Fruit fly (Drosophila melanogaster) whole organism, embryonic: Measurements from ENCODE around the gene CG42486.

Experiments
- Adf1 ChIP-seq: fragments of 200-800 bp; sonication (Bioruptor generic); IDR thresholded peaks from 2 replicates; pipeline ENCODE4 v1.3.6; 2022; ENCODE audit warnings: missing biosample characterization, missing genetic modification characterization
- Atf-2 ChIP-seq: fragments of 200-800 bp; sonication (Bioruptor generic); optimal IDR thresholded peaks from 2 replicates; lab custom pipeline; 2016; ENCODE audit warnings: missing biosample characterization, missing genetic modification characterization
- Bgb ChIP-seq: fragments of 200-800 bp; sonication (Bioruptor generic); IDR thresholded peaks from 2 replicates; pipeline ENCODE4 v1.3.6; 2022; ENCODE audit warnings: missing biosample characterization, missing genetic modification characterization; ENCODE audit not compliant: partially characterized antibody
- CG10147 ChIP-seq: fragments of 200-800 bp; sonication (Bioruptor generic); optimal IDR thresholded peaks from 2 replicates; lab custom pipeline; 2019; ENCODE audit warnings: missing biosample characterization, mild to moderate bottlenecking, missing genetic modification characterization, moderate library complexity
- CG10267 ChIP-seq: fragments of 200-800 bp; sonication (Bioruptor generic); optimal IDR thresholded peaks from 2 replicates; lab custom pipeline; 2018; ENCODE audit warnings: missing biosample characterization, mild to moderate bottlenecking, missing genetic modification characterization, moderate library complexity
- CG10431 ChIP-seq: fragments of 200-800 bp; sonication (Bioruptor generic); optimal IDR thresholded peaks from 3 replicates; lab custom pipeline; 2018; ENCODE audit warnings: missing biosample characterization, mild to moderate bottlenecking, missing genetic modification characterization
- CG10565 ChIP-seq: fragments of 200-800 bp; sonication (Bioruptor generic); optimal IDR thresholded peaks from 3 replicates; lab custom pipeline; 2016; ENCODE audit warnings: missing biosample characterization, mild to moderate bottlenecking, missing genetic modification characterization
- CG11093 ChIP-seq: fragments of 200-800 bp; sonication (Bioruptor generic); IDR thresholded peaks from 3 replicates; pipeline ENCODE4 v1.3.6; 2022; ENCODE audit warnings: missing biosample characterization, missing genetic modification characterization
- CG12155 ChIP-seq: fragments of 200-800 bp; sonication (Bioruptor generic); optimal IDR thresholded peaks from 3 replicates; lab custom pipeline; 2016; ENCODE audit warnings: missing biosample characterization, missing genetic modification characterization
- CG14965 ChIP-seq: fragments of 200-800 bp; sonication (Bioruptor generic); optimal IDR thresholded peaks from 2 replicates; lab custom pipeline; 2016; ENCODE audit warnings: missing biosample characterization, missing genetic modification characterization, borderline replicate concordance
- CG15514 ChIP-seq: fragments of 200-800 bp; sonication (Bioruptor generic); optimal IDR thresholded peaks from 3 replicates; lab custom pipeline; 2017; ENCODE audit warnings: missing biosample characterization, missing genetic modification characterization, mild to moderate bottlenecking, moderate library complexity, missing genetic modification reagents
- CG16863 ChIP-seq: fragments of 200-800 bp; sonication (Bioruptor generic); optimal IDR thresholded peaks from 3 replicates; lab custom pipeline; 2016; ENCODE audit warnings: missing biosample characterization, missing genetic modification characterization
- CG17802 ChIP-seq: fragments of 200-800 bp; sonication (Bioruptor generic); optimal IDR thresholded peaks from 2 replicates; lab custom pipeline; 2018; ENCODE audit warnings: missing biosample characterization, mild to moderate bottlenecking, missing genetic modification characterization, moderate library complexity
- CG1792 ChIP-seq: fragments of 200-800 bp; sonication (Bioruptor generic); optimal IDR thresholded peaks from 2 replicates; lab custom pipeline; 2016; ENCODE audit warnings: missing biosample characterization, missing genetic modification characterization
- CG32767 ChIP-seq: fragments of 200-800 bp; sonication (Bioruptor generic); IDR thresholded peaks from 2 replicates; pipeline ENCODE4 v1.3.6; 2022; ENCODE audit warnings: missing biosample characterization, missing genetic modification characterization
- CG34376 ChIP-seq: fragments of 200-800 bp; sonication (Bioruptor generic); optimal IDR thresholded peaks from 2 replicates; lab custom pipeline; 2018; ENCODE audit warnings: missing biosample characterization, mild to moderate bottlenecking, missing genetic modification characterization
- CG6765 ChIP-seq: fragments of 200-800 bp; sonication (Bioruptor generic); optimal IDR thresholded peaks from 3 replicates; lab custom pipeline; 2017; ENCODE audit warnings: missing biosample characterization, mild to moderate bottlenecking, missing genetic modification characterization
- CG8290 ChIP-seq, 3 experiments: fragments of 200-800 bp; sonication (Bioruptor generic); optimal IDR thresholded peaks; 2 replicates each; lab custom pipeline; 2016 to 2019; ENCODE audit warnings: missing biosample characterization in 3 of 3, missing genetic modification characterization in 3 of 3, mild to moderate bottlenecking in 2 of 3, moderate library complexity in 1 of 3
- CG8944 ChIP-seq: fragments of 200-800 bp; sonication (Bioruptor generic); optimal IDR thresholded peaks from 3 replicates; lab custom pipeline; 2016; ENCODE audit warnings: missing biosample characterization, missing genetic modification characterization
- CG9609 ChIP-seq: fragments of 200-800 bp; sonication (Bioruptor generic); optimal IDR thresholded peaks from 3 replicates; lab custom pipeline; 2016; ENCODE audit warnings: missing biosample characterization, missing genetic modification characterization
- D19A ChIP-seq: fragments of 200-800 bp; optimal IDR thresholded peaks from 3 replicates; lab custom pipeline; 2019; ENCODE audit warnings: missing biosample characterization, mild to moderate bottlenecking, missing genetic modification characterization, moderate library complexity
- Dip3 ChIP-seq: fragments of 200-800 bp; sonication (Bioruptor generic); optimal IDR thresholded peaks from 3 replicates; lab custom pipeline; 2016; ENCODE audit warnings: missing biosample characterization, missing genetic modification characterization
- Doc2 ChIP-seq: fragments of 200-800 bp; sonication (Bioruptor generic); IDR thresholded peaks from 2 replicates; pipeline ENCODE4 v1.3.6; 2022; ENCODE audit warnings: missing biosample characterization, missing genetic modification characterization
- Dref ChIP-seq: fragments of 200-800 bp; sonication (Bioruptor generic); IDR thresholded peaks from 2 replicates; pipeline ENCODE4 v1.3.6; 2022; ENCODE audit warnings: missing biosample characterization, missing genetic modification characterization
- Hmr ChIP-seq: fragments of 200-800 bp; sonication (Bioruptor generic); optimal IDR thresholded peaks from 3 replicates; lab custom pipeline; 2017; ENCODE audit warnings: mild to moderate bottlenecking, missing biosample characterization, missing genetic modification reagents, missing genetic modification characterization
- Mad ChIP-seq: fragments of 200-800 bp; sonication (Bioruptor generic); optimal IDR thresholded peaks from 2 replicates; lab custom pipeline; 2016; ENCODE audit warnings: missing biosample characterization, missing genetic modification characterization
- Meics ChIP-seq: fragments of 200-800 bp; sonication (Bioruptor generic); optimal IDR thresholded peaks from 2 replicates; lab custom pipeline; 2017; ENCODE audit warnings: missing biosample characterization, mild to moderate bottlenecking, missing genetic modification characterization
- Mes4 ChIP-seq: fragments of 200-800 bp; sonication (Bioruptor generic); optimal IDR thresholded peaks from 2 replicates; lab custom pipeline; 2016; ENCODE audit warnings: missing biosample characterization, missing genetic modification characterization
- Myb ChIP-seq: fragments of 200-800 bp; sonication (Bioruptor generic); optimal IDR thresholded peaks from 2 replicates; lab custom pipeline; 2016; ENCODE audit warnings: missing biosample characterization, missing genetic modification characterization
- Side ChIP-seq: fragments of 200-800 bp; sonication (Bioruptor generic); optimal IDR thresholded peaks from 2 replicates; lab custom pipeline; 2016; ENCODE audit warnings: missing biosample characterization, missing genetic modification characterization
- Sin3A ChIP-seq: fragments of >200 bp; optimal IDR thresholded peaks from 2 replicates; lab custom pipeline; 2018
- Xbp1 ChIP-seq: fragments of 200-800 bp; sonication (Bioruptor generic); optimal IDR thresholded peaks from 3 replicates; lab custom pipeline; 2016; ENCODE audit warnings: missing biosample characterization, mild to moderate bottlenecking, missing genetic modification characterization
- ato ChIP-seq: fragments of 200-800 bp; sonication (Bioruptor generic); IDR thresholded peaks from 2 replicates; pipeline ENCODE4 v1.3.6; 2022; ENCODE audit warnings: missing biosample characterization, missing genetic modification characterization; ENCODE audit not compliant: partially characterized antibody
- btn ChIP-seq: fragments of 200-800 bp; sonication (Bioruptor generic); optimal IDR thresholded peaks from 2 replicates; lab custom pipeline; 2016; ENCODE audit warnings: missing biosample characterization, missing genetic modification characterization
- crp ChIP-seq, 2 experiments: fragments of 200-800 bp; sonication (Bioruptor generic); optimal IDR thresholded peaks; 2 replicates in 1 of 2; 3 replicates in 1 of 2; lab custom pipeline; 2017; ENCODE audit warnings: missing biosample characterization in 2 of 2, missing genetic modification characterization in 2 of 2, mild to moderate bottlenecking in 1 of 2, moderate library complexity in 1 of 2
- cwo ChIP-seq: fragments of 200-800 bp; sonication (Bioruptor generic); optimal IDR thresholded peaks from 3 replicates; lab custom pipeline; 2017; ENCODE audit warnings: missing biosample characterization, missing genetic modification characterization, mild to moderate bottlenecking, moderate library complexity, missing genetic modification reagents
- ewg ChIP-seq: fragments of 200-800 bp; sonication (Bioruptor generic); optimal IDR thresholded peaks from 3 replicates; lab custom pipeline; 2017; ENCODE audit warnings: mild to moderate bottlenecking, missing biosample characterization, missing genetic modification reagents, missing genetic modification characterization
- grn ChIP-seq: fragments of 200-800 bp; sonication (Bioruptor generic); optimal IDR thresholded peaks from 3 replicates; lab custom pipeline; 2017; ENCODE audit warnings: missing biosample characterization, missing genetic modification characterization
- hkb ChIP-seq, 2 experiments: fragments of 200-800 bp in 1 of 2; fragments of >200 bp in 1 of 2; sonication (Bioruptor generic) in 1 of 2; IDR thresholded peaks in 1 of 2; optimal IDR thresholded peaks in 1 of 2; 2 replicates each; pipeline versions ENCODE4 v1.3.6 to Lab custom; 2017 to 2022; ENCODE audit warnings: missing biosample characterization in 1 of 2, missing genetic modification characterization in 1 of 2
- mld ChIP-seq: fragments of 200-800 bp; sonication (Bioruptor generic); IDR thresholded peaks from 3 replicates; pipeline ENCODE4 v1.3.6; 2022; ENCODE audit warnings: missing biosample characterization, missing genetic modification characterization; ENCODE audit not compliant: partially characterized antibody
- onecut ChIP-seq: fragments of 200-800 bp; sonication (Bioruptor generic); IDR thresholded peaks from 2 replicates; pipeline ENCODE4 v1.3.6; 2022; ENCODE audit warnings: missing biosample characterization, missing genetic modification characterization
- phol ChIP-seq: fragments of 200-800 bp; sonication (Bioruptor generic); optimal IDR thresholded peaks from 3 replicates; lab custom pipeline; 2018; ENCODE audit warnings: missing biosample characterization, mild to moderate bottlenecking, missing genetic modification characterization, moderate library complexity
- pita ChIP-seq: fragments of 200-800 bp; sonication (Bioruptor generic); optimal IDR thresholded peaks from 2 replicates; lab custom pipeline; 2017; ENCODE audit warnings: missing biosample characterization, mild to moderate bottlenecking, missing genetic modification characterization
- prd ChIP-seq, 3 experiments: fragments of >200 bp in 2 of 3; fragments of 200-800 bp in 1 of 3; sonication (Bioruptor generic) in 1 of 3; optimal IDR thresholded peaks in 2 of 3; IDR thresholded peaks in 1 of 3; 2 replicates in 2 of 3; 3 replicates in 1 of 3; pipeline versions ENCODE4 v1.3.6 to Lab custom; 2017 to 2022; ENCODE audit warnings: missing biosample characterization in 1 of 3, missing genetic modification characterization in 1 of 3
- sens ChIP-seq: fragments of 200-800 bp; sonication (Bioruptor generic); peaks from one replicate; lab custom pipeline; 2016; ENCODE audit warnings: missing biosample characterization, missing genetic modification characterization
- shn ChIP-seq: fragments of 200-800 bp; sonication (Bioruptor generic); optimal IDR thresholded peaks from 3 replicates; lab custom pipeline; 2016; ENCODE audit warnings: missing biosample characterization, missing genetic modification characterization
- sisA ChIP-seq: fragments of 200-800 bp; sonication (Bioruptor generic); IDR thresholded peaks from 2 replicates; pipeline ENCODE4 v1.3.6; 2022; ENCODE audit warnings: missing biosample characterization, missing genetic modification characterization
- sqz ChIP-seq: fragments of 200-800 bp; sonication (Bioruptor generic); optimal IDR thresholded peaks from 3 replicates; lab custom pipeline; 2018; ENCODE audit warnings: missing biosample characterization, mild to moderate bottlenecking, missing genetic modification characterization
- tup ChIP-seq: fragments of 200-800 bp; sonication (Bioruptor generic); optimal IDR thresholded peaks from 2 replicates; lab custom pipeline; 2016; ENCODE audit warnings: missing biosample characterization, mild to moderate bottlenecking, missing genetic modification characterization, moderate library complexity
- wdn ChIP-seq: fragments of 200-800 bp; sonication (Bioruptor generic); IDR thresholded peaks from 2 replicates; pipeline ENCODE4 v1.3.6; 2022; ENCODE audit warnings: missing biosample characterization, missing genetic modification characterization

The CG42486 gene

DNA sequence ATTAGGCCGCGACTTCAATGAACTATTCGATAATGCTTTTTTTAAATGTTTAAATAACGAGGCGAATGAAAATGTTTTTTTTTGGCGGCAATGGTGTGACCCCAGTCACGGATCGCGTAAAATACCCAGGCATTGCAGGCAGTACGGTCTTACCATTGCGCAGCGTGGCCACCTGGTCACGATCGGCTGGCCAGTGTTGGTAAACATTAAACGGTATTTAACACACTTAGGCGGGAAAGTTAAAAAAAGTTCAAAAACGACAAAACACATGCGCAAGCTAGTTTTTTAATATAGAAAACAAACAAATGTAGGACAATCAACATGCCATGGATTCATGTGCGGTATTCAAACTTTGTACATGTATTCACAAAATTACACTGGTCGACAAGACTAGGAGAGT is 13.7 kb upstream of the CG42486 start, which contains the start of gene esc (continued):
- TF ChIP-seq phol (tag; lab: Kevin White, UChicago) (peak; percentile 49), prd (optimal IDR thresholded peaks at IDR 0.05; lab: Kevin White, UChicago) (no peak), prd (GFP tag; IDR thresholded peaks at IDR 0.05; lab: Robert Waterston, UW) (peak; percentile 40; the same call in 1 of the 3 replicates), mld (no peak), sisA (GFP tag; lab: Robert Waterston, UW) (no peak), tup (GFP tag; lab: Kevin White, UChicago) (no peak), cwo (GFP tag; lab: Kevin White, UChicago) (no peak), Doc2 (GFP tag; lab: Robert Waterston, UW) (no peak), CG6765 (no peak), crp (GFP tag; optimal IDR thresholded peaks at IDR 0.05; lab: Kevin White, UChicago) (peak in 1 of 2 experiments; percentile 25), ato (GFP tag; lab: Robert Waterston, UW) (no peak), Myb (GFP tag; lab: Kevin White, UChicago) (peak; percentile 76), hkb (optimal IDR thresholded peaks at IDR 0.05; lab: Kevin White, UChicago) (peak; percentile 9), hkb (GFP tag; IDR thresholded peaks at IDR 0.05; lab: Robert Waterston, UW) (no peak), Adf1 (GFP tag; lab: Robert Waterston, UW) (peak; percentile 45), CG1792 (GFP tag; lab: Kevin White, UChicago) (peak; percentile 14), CG17802 (tag; lab: Kevin White, UChicago) (no peak), CG12155 (GFP tag; lab: Kevin White, UChicago) (peak; percentile 41), Side (GFP tag; lab: Kevin White, UChicago) (peak; percentile 24), sqz (GFP tag; lab: Kevin White, UChicago) (no peak), Bgb (GFP tag; lab: Robert Waterston, UW) (peak; percentile 26; the same call in 1 of the 2 replicates), CG10565 (no peak), pita (GFP tag; lab: Kevin White, UChicago) (no peak), CG10267 (peak; percentile 97), Dref (peak; percentile 50), grn (GFP tag; lab: Kevin White, UChicago) (no peak), Hmr (GFP tag; lab: Kevin White, UChicago) (peak; percentile 38), CG8290 (GFP tag; optimal IDR thresholded peaks at IDR 0.05; lab: Kevin White, UChicago) (peak; percentile 50), CG8290 (tag; optimal IDR thresholded peaks at IDR 0.05; lab: Kevin White, UChicago) (no peak), Mes4 (no peak), Atf-2 (GFP tag; lab: Kevin White, UChicago) (no peak), Xbp1 (peak; percentile 27), onecut (GFP tag; lab: Robert Waterston, UW) (no peak), CG14965 (no peak), sens (peak; percentile 77), Meics (GFP tag; lab: Kevin White, UChicago) (no peak), CG10147 (GFP tag; lab: Kevin White, UChicago) (no peak), CG15514 (peak; percentile 46), btn (GFP tag; lab: Kevin White, UChicago) (peak; percentile 5), CG9609 (GFP tag; lab: Kevin White, UChicago) (peak; percentile 49), Sin3A (lab: Kevin White, UChicago) (peak; percentile 72), shn (GFP tag; lab: Kevin White, UChicago) (no peak), Dip3 (no peak), ewg (GFP tag; lab: Kevin White, UChicago) (peak; percentile 13), CG10431 (GFP tag; lab: Kevin White, UChicago) (no peak), CG11093 (GFP tag; lab: Robert Waterston, UW) (no peak), CG34376 (no peak), CG8944 (GFP tag; lab: Kevin White, UChicago) (peak; percentile 37), CG16863 (GFP tag; lab: Kevin White, UChicago) (no peak), CG32767 (GFP tag; lab: Robert Waterston, UW) (no peak), Mad (peak; percentile 61), wdn (GFP tag; lab: Robert Waterston, UW) (no peak), D19A (tag; lab: Kevin White, UChicago) (no peak)
